Fruit fly (Drosophila melanogaster) whole organism: ENCODE data around the gene CG34309.

ENCODE experiments used
- CG8478 ChIP-seq: fragments of >200 bp; optimal IDR thresholded peaks from 2 replicates; lab custom pipeline; 2018; ENCODE audit warnings: inconsistent platforms
- Dll ChIP-seq: fragments of >200 bp; optimal IDR thresholded peaks from 2 replicates; lab custom pipeline; 2017
- EcR ChIP-seq, 2 experiments: fragments of >200 bp; optimal IDR thresholded peaks; 2 replicates each; lab custom pipeline; 2017; ENCODE audit warnings: missing biosample characterization in 2 of 2, missing genetic modification characterization in 2 of 2, missing genetic modification reagents in 2 of 2
- psq ChIP-seq: fragments of >200 bp; optimal IDR thresholded peaks from 2 replicates; lab custom pipeline; 2017
- usp ChIP-seq: fragments of >200 bp; optimal IDR thresholded peaks from 2 replicates; lab custom pipeline; 2017; ENCODE audit warnings: missing biosample characterization, missing genetic modification characterization, mixed read lengths

DNA sequence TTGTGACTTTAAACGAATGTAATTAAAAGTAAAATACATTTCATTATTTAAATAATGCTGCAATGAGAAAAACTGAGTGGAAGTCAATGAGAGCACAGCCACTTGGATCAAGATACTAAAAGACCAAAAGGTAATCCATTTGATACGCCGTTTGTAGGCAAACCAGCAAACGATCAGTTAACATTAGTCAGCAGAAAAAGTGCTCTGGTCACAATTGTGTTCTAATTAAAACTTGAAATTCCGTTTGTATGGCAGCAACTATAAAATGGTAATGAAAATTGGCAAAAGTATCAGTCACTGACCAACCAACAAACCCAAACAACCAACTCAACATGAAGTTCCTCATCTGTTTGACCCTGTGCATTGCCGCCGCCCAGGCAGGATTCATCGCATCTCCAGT lies 25.1 kb downstream of the CG34309 start, which contains the start of gene CG14377:
- TF ChIP-seq usp (GFP tag; lab: Kevin White, UChicago) (no peak), psq (lab: Kevin White, UChicago) (no peak), CG8478 (lab: Kevin White, UChicago) (no peak), EcR (GFP tag; optimal IDR thresholded peaks at IDR 0.05; lab: Kevin White, UChicago) (no peak), Dll (lab: Kevin White, UChicago) (no peak)
